Worm (Caenorhabditis elegans): ENCODE results near the gene txt-17.

DNA sequence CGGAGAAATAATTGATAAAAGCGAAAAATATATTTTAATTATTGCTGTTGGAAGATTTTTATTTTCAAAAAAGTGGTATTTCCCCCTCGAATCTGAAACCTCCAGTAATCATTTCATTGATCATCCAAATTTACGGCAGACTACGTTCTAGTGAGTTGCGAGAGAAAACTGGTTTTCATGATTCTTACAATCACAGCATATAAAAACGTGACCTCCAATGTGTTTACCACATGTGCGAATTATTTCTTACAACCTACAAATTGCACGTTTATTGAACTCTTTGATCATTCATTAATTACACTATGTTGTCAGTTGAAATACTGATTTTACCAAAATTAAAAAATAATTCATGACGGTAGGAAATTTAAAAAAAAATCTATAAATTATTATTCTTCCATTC lies 36.2 kb upstream of the txt-17 start:
- TF ChIP-seq ztf-4 (tag; optimal IDR thresholded peaks at IDR 0.05) (no peak), skn-1 (tag; optimal IDR thresholded peaks at IDR 0.05) (no peak), nhr-77 (tag; optimal IDR thresholded peaks at IDR 0.05) (no peak), tbx-2 (tag; optimal IDR thresholded peaks at IDR 0.05) (no peak), pha-4 (tag; optimal IDR thresholded peaks at IDR 0.05) (peak; percentile 12), ZK546.5 (tag; optimal IDR thresholded peaks at IDR 0.05) (no peak), ama-1 (optimal IDR thresholded peaks at IDR 0.05) (no peak), nhr-23 (tag; optimal IDR thresholded peaks at IDR 0.05) (peak; percentile 33), mdl-1 (tag; optimal IDR thresholded peaks at IDR 0.05) (no peak)
